Worm (Caenorhabditis elegans): ENCODE data around the gene rps-9.

- no peak for TF ChIP-seq ama-1 (optimal IDR thresholded peaks at IDR 0.05)
- no peak for TF ChIP-seq pes-1 (GFP tag; IDR thresholded peaks at IDR 0.05)
- TF ChIP-seq tra-4 (tag; optimal IDR thresholded peaks at IDR 0.05), result no peak
- no peak for TF ChIP-seq aly-1 (tag; optimal IDR thresholded peaks at IDR 0.05)
- no peak for TF ChIP-seq hmg-4 (GFP tag; optimal IDR thresholded peaks at IDR 0.05)
- TF ChIP-seq flt-1 (GFP tag; IDR thresholded peaks at IDR 0.05), result no peak
- TF ChIP-seq sea-1 (GFP tag; conservative IDR thresholded peaks at IDR 0.05), result no peak
- no peak for TF ChIP-seq B0310.2 (tag; optimal IDR thresholded peaks at IDR 0.05)
- no peak for TF ChIP-seq hmbx-1 (tag; optimal IDR thresholded peaks at IDR 0.05)
- no peak for TF ChIP-seq ceh-36 (tag; optimal IDR thresholded peaks at IDR 0.05)
- TF ChIP-seq ceh-13 (GFP tag; optimal IDR thresholded peaks at IDR 0.05), result no peak
- TF ChIP-seq ets-7 (tag; optimal IDR thresholded peaks at IDR 0.05), result no peak
Measured at ce11 chrII:11101171-11101570, 25.0 kb downstream of the rps-9 start.
